Fruit fly (Drosophila melanogaster) whole organism, prepupa: ENCODE data around the gene Cul5.

Experiments
- Blimp-1 ChIP-seq: fragments of 200-800 bp; sonication (Bioruptor generic); optimal IDR thresholded peaks from 3 replicates; lab custom pipeline; 2017; ENCODE audit warnings: missing biosample characterization, missing genetic modification characterization, mild to moderate bottlenecking, moderate library complexity, missing genetic modification reagents
- CG10631 ChIP-seq: fragments of 200-800 bp; sonication (Bioruptor generic); optimal IDR thresholded peaks from 2 replicates; lab custom pipeline; 2016; ENCODE audit warnings: missing biosample characterization, missing genetic modification characterization
- CG10669 ChIP-seq: fragments of 200-800 bp; sonication (Bioruptor generic); optimal IDR thresholded peaks from 3 replicates; lab custom pipeline; 2018; ENCODE audit warnings: missing biosample characterization, mild to moderate bottlenecking, missing genetic modification characterization, moderate library complexity
- CG11294 ChIP-seq: fragments of 200-800 bp; sonication (Bioruptor generic); IDR thresholded peaks from 2 replicates; pipeline ENCODE4 v1.3.6; 2022; ENCODE audit warnings: missing biosample characterization, missing genetic modification characterization
- CG11902 ChIP-seq: fragments of 200-800 bp; sonication (Bioruptor generic); optimal IDR thresholded peaks from 3 replicates; lab custom pipeline; 2016; ENCODE audit warnings: missing biosample characterization, missing genetic modification characterization
- CG15336 ChIP-seq: fragments of 200-800 bp; sonication (Bioruptor generic); IDR thresholded peaks from 2 replicates; pipeline ENCODE4 v1.3.6; 2022; ENCODE audit warnings: missing biosample characterization, missing genetic modification characterization
- CG1621 ChIP-seq: fragments of 200-800 bp; sonication (Bioruptor generic); optimal IDR thresholded peaks from 3 replicates; lab custom pipeline; 2018; ENCODE audit warnings: missing biosample characterization, mild to moderate bottlenecking, missing genetic modification characterization
- CG16779 ChIP-seq: fragments of 200-800 bp; sonication (Bioruptor generic); optimal IDR thresholded peaks from 3 replicates; lab custom pipeline; 2017; ENCODE audit warnings: missing biosample characterization, mild to moderate bottlenecking, missing genetic modification characterization
- CG3032 ChIP-seq: fragments of 200-800 bp; optimal IDR thresholded peaks from 2 replicates; lab custom pipeline; 2019; ENCODE audit warnings: missing biosample characterization, mild to moderate bottlenecking, missing genetic modification characterization, moderate library complexity
- CG32006 ChIP-seq: fragments of 200-800 bp; sonication (Bioruptor generic); optimal IDR thresholded peaks from 3 replicates; lab custom pipeline; 2017; ENCODE audit warnings: missing biosample characterization, mild to moderate bottlenecking, missing genetic modification characterization
- CG3919 ChIP-seq: fragments of 200-800 bp; sonication (Bioruptor generic); optimal IDR thresholded peaks from 3 replicates; lab custom pipeline; 2016; ENCODE audit warnings: missing biosample characterization, missing genetic modification characterization
- CG6163 ChIP-seq: fragments of 200-800 bp; sonication (Bioruptor generic); IDR thresholded peaks from 3 replicates; pipeline ENCODE4 v1.3.6; 2022; ENCODE audit warnings: missing biosample characterization, missing genetic modification characterization
- CG6276 ChIP-seq: fragments of 200-800 bp; sonication (Bioruptor generic); optimal IDR thresholded peaks from 2 replicates; lab custom pipeline; 2017; ENCODE audit warnings: missing biosample characterization, mild to moderate bottlenecking, missing genetic modification characterization
- CG6792 ChIP-seq: fragments of 200-800 bp; sonication (Bioruptor generic); optimal IDR thresholded peaks from 3 replicates; lab custom pipeline; 2016; ENCODE audit warnings: missing biosample characterization, missing genetic modification characterization
- CG6854 ChIP-seq: fragments of 200-800 bp; sonication (Bioruptor generic); optimal IDR thresholded peaks from 2 replicates; lab custom pipeline; 2017; ENCODE audit warnings: missing biosample characterization, mild to moderate bottlenecking, missing genetic modification characterization
- CG7368 ChIP-seq: fragments of 200-800 bp; sonication (Bioruptor generic); optimal IDR thresholded peaks from 3 replicates; lab custom pipeline; 2016; ENCODE audit warnings: missing biosample characterization, missing genetic modification characterization
- CG8319 ChIP-seq: fragments of 200-800 bp; sonication (Bioruptor generic); optimal IDR thresholded peaks from 3 replicates; lab custom pipeline; 2016; ENCODE audit warnings: missing biosample characterization, missing genetic modification characterization
- CG8632 ChIP-seq: fragments of 200-800 bp; sonication (Bioruptor generic); optimal IDR thresholded peaks from 3 replicates; lab custom pipeline; 2016; ENCODE audit warnings: missing biosample characterization, missing genetic modification characterization
- CG9139 ChIP-seq: fragments of 200-800 bp; sonication (Bioruptor generic); optimal IDR thresholded peaks from 3 replicates; lab custom pipeline; 2017; ENCODE audit warnings: missing biosample characterization, mild to moderate bottlenecking, missing genetic modification characterization
- Eip75B ChIP-seq: fragments of 200-800 bp; sonication (Bioruptor generic); optimal IDR thresholded peaks from 3 replicates; lab custom pipeline; 2016; ENCODE audit warnings: missing biosample characterization, missing genetic modification characterization
- Eip78C ChIP-seq: fragments of 200-800 bp; sonication (Bioruptor generic); peaks from one replicate; lab custom pipeline; 2016; ENCODE audit warnings: missing biosample characterization, missing genetic modification characterization
- Eip93F ChIP-seq: fragments of 200-800 bp; sonication (Bioruptor generic); optimal IDR thresholded peaks from 2 replicates; lab custom pipeline; 2016; ENCODE audit warnings: missing biosample characterization, mild to moderate bottlenecking, missing genetic modification characterization
- Ets21C ChIP-seq: fragments of 200-800 bp; sonication (Bioruptor generic); optimal IDR thresholded peaks from 3 replicates; lab custom pipeline; 2016; ENCODE audit warnings: missing biosample characterization, missing genetic modification characterization
- Ets96B ChIP-seq: fragments of 200-800 bp; optimal IDR thresholded peaks from 2 replicates; lab custom pipeline; 2019; ENCODE audit warnings: missing biosample characterization, mild to moderate bottlenecking, missing genetic modification characterization, moderate library complexity
- Hr38 ChIP-seq: sonication (Bioruptor generic); optimal IDR thresholded peaks from 2 replicates; lab custom pipeline; 2016; ENCODE audit warnings: missing biosample characterization, missing genetic modification characterization
- Hr39 ChIP-seq: fragments of 200-800 bp; sonication (Bioruptor generic); optimal IDR thresholded peaks from 2 replicates; lab custom pipeline; 2016; ENCODE audit warnings: missing biosample characterization, missing genetic modification characterization
- Met ChIP-seq: fragments of 200-800 bp; sonication (Bioruptor generic); optimal IDR thresholded peaks from 3 replicates; lab custom pipeline; 2016; ENCODE audit warnings: missing biosample characterization, missing genetic modification characterization
- Smox ChIP-seq: fragments of 200-800 bp; sonication (Bioruptor generic); optimal IDR thresholded peaks from 3 replicates; lab custom pipeline; 2016; ENCODE audit warnings: missing biosample characterization, missing genetic modification characterization
- Sox102F ChIP-seq: fragments of 200-800 bp; sonication (Bioruptor generic); optimal IDR thresholded peaks from 2 replicates; lab custom pipeline; 2016; ENCODE audit warnings: missing biosample characterization, mild to moderate bottlenecking, missing genetic modification characterization
- Sox14 ChIP-seq: fragments of 200-800 bp; sonication (Bioruptor generic); optimal IDR thresholded peaks from 3 replicates; lab custom pipeline; 2016; ENCODE audit warnings: missing biosample characterization, missing genetic modification characterization
- Sox15 ChIP-seq: fragments of 200-800 bp; sonication (Bioruptor generic); optimal IDR thresholded peaks from 3 replicates; lab custom pipeline; 2016; ENCODE audit warnings: missing biosample characterization, missing genetic modification characterization
- achi ChIP-seq: fragments of 200-800 bp; sonication (Bioruptor generic); optimal IDR thresholded peaks from 3 replicates; lab custom pipeline; 2016; ENCODE audit warnings: missing biosample characterization, missing genetic modification characterization
- dac ChIP-seq: fragments of 200-800 bp; sonication (Bioruptor generic); optimal IDR thresholded peaks from 2 replicates; lab custom pipeline; 2017; ENCODE audit warnings: missing biosample characterization, mild to moderate bottlenecking, missing genetic modification characterization
- eg ChIP-seq: fragments of 200-800 bp; sonication (Bioruptor generic); IDR thresholded peaks from 3 replicates; pipeline ENCODE4 v1.3.6; 2022; ENCODE audit warnings: missing biosample characterization, missing genetic modification characterization
- esn ChIP-seq: fragments of 200-800 bp; sonication (Bioruptor generic); optimal IDR thresholded peaks from 2 replicates; lab custom pipeline; 2016; ENCODE audit warnings: missing biosample characterization, mild to moderate bottlenecking, missing genetic modification characterization, moderate library complexity
- fd85E ChIP-seq: fragments of 200-800 bp; sonication (Bioruptor generic); optimal IDR thresholded peaks from 3 replicates; lab custom pipeline; 2016; ENCODE audit warnings: missing biosample characterization, missing genetic modification characterization
- fkh ChIP-seq: fragments of 200-800 bp; sonication (Bioruptor generic); optimal IDR thresholded peaks from 3 replicates; lab custom pipeline; 2017; ENCODE audit warnings: missing biosample characterization, mild to moderate bottlenecking, missing genetic modification characterization, moderate library complexity
- lz ChIP-seq: fragments of 200-800 bp; sonication (Bioruptor generic); optimal IDR thresholded peaks from 3 replicates; lab custom pipeline; 2016; ENCODE audit warnings: missing biosample characterization, missing genetic modification characterization
- net ChIP-seq: fragments of 200-800 bp; sonication (Bioruptor generic); optimal IDR thresholded peaks from 3 replicates; lab custom pipeline; 2016; ENCODE audit warnings: missing biosample characterization, missing genetic modification characterization
- pdm3 ChIP-seq: fragments of 200-800 bp; sonication (Bioruptor generic); optimal IDR thresholded peaks from 3 replicates; lab custom pipeline; 2016; ENCODE audit warnings: missing biosample characterization, missing genetic modification characterization
- salr ChIP-seq, 2 experiments: fragments of 200-800 bp; sonication (Bioruptor generic); optimal IDR thresholded peaks; 3 replicates each; lab custom pipeline; 2016 to 2018; ENCODE audit warnings: missing biosample characterization in 2 of 2, missing genetic modification characterization in 2 of 2, mild to moderate bottlenecking in 1 of 2
- spab ChIP-seq: fragments of 200-800 bp; sonication (Bioruptor generic); optimal IDR thresholded peaks from 2 replicates; lab custom pipeline; 2017; ENCODE audit warnings: missing biosample characterization, mild to moderate bottlenecking, missing genetic modification characterization, missing genetic modification reagents
- ss ChIP-seq, 2 experiments: fragments of 200-800 bp; sonication (Bioruptor generic); optimal IDR thresholded peaks; 2 replicates in 1 of 2; 3 replicates in 1 of 2; lab custom pipeline; 2017 to 2018; ENCODE audit warnings: mild to moderate bottlenecking in 2 of 2, missing biosample characterization in 2 of 2, missing genetic modification characterization in 2 of 2, moderate library complexity in 1 of 2
- svp ChIP-seq: fragments of 200-800 bp; sonication (Bioruptor generic); peaks from one replicate; lab custom pipeline; 2016; ENCODE audit warnings: missing biosample characterization, missing genetic modification characterization
- topi ChIP-seq: fragments of 200-800 bp; sonication (Bioruptor generic); optimal IDR thresholded peaks from 3 replicates; lab custom pipeline; 2016; ENCODE audit warnings: missing biosample characterization, missing genetic modification characterization
- vri ChIP-seq: fragments of 200-800 bp; sonication (Bioruptor generic); optimal IDR thresholded peaks from 3 replicates; lab custom pipeline; 2016; ENCODE audit warnings: missing biosample characterization, mild to moderate bottlenecking, missing genetic modification characterization

Gene Cul5

dm6 chr3R:29038960-29039581 is 23.7 kb downstream of the Cul5 start, which contains the start of the genes Slu7 and Pkc98E (continued):
- TF ChIP-seq CG7368 (peak; percentile 30), net (GFP tag; lab: Kevin White, UChicago) (no peak), Sox102F (peak; percentile 63), CG11902 (GFP tag; lab: Kevin White, UChicago) (peak; percentile 36), CG6276 (no peak), lz (GFP tag; lab: Kevin White, UChicago) (peak; percentile 52), CG3032 (tag; lab: Kevin White, UChicago) (peak; percentile 9), CG10631 (GFP tag; lab: Kevin White, UChicago) (peak; percentile 43), Ets21C (GFP tag; lab: Kevin White, UChicago) (peak; percentile 45), CG3919 (GFP tag; lab: Kevin White, UChicago) (peak; percentile 72), CG6854 (no peak), CG32006 (GFP tag; lab: Kevin White, UChicago) (peak; percentile 1), fkh (GFP tag; lab: Kevin White, UChicago) (peak; percentile 57), CG8319 (GFP tag; lab: Kevin White, UChicago) (no peak), topi (GFP tag; lab: Kevin White, UChicago) (peak; percentile 66), pdm3 (GFP tag; lab: Kevin White, UChicago) (peak; percentile 33), vri (no peak), Ets96B (tag; lab: Kevin White, UChicago) (peak; percentile 7), eg (peak; percentile 50; the same call in 2 of the 3 replicates), CG15336 (no peak), CG16779 (tag; lab: Kevin White, UChicago) (no peak), Hr38 (no peak), Hr39 (GFP tag; lab: Kevin White, UChicago) (peak; percentile 59), esn (GFP tag; lab: Kevin White, UChicago) (peak; percentile 60), Sox14 (GFP tag; lab: Kevin White, UChicago) (peak; percentile 20), CG9139 (GFP tag; lab: Kevin White, UChicago) (no peak), Smox (no peak), ss (GFP tag; optimal IDR thresholded peaks at IDR 0.05; lab: Kevin White, UChicago) (peak in 1 of 2 experiments; percentile 14), Blimp-1 (GFP tag; lab: Kevin White, UChicago) (no peak)

- TF ChIP-seq Ets96B (tag; lab: Kevin White, UChicago) (peak; percentile 68), CG8632 (GFP tag; lab: Kevin White, UChicago) (peak; percentile 79), vri (no peak), Sox14 (GFP tag; lab: Kevin White, UChicago) (peak; percentile 81), CG1621 (tag; lab: Kevin White, UChicago) (peak; percentile 1), CG6163 (GFP tag; lab: Robert Waterston, UW) (peak; percentile 41), topi (GFP tag; lab: Kevin White, UChicago) (peak; percentile 84), CG6792 (peak; percentile 69), spab (peak; percentile 64), salr (GFP tag; optimal IDR thresholded peaks at IDR 0.05; lab: Kevin White, UChicago) (peak in 1 of 2 experiments; percentile 93), Blimp-1 (GFP tag; lab: Kevin White, UChicago) (peak; percentile 53), Eip93F (GFP tag; lab: Kevin White, UChicago) (no peak), fkh (GFP tag; lab: Kevin White, UChicago) (peak; percentile 89), CG10669 (peak; percentile 70), Eip78C (GFP tag; lab: Kevin White, UChicago) (peak; percentile 94), CG11294 (GFP tag; lab: Robert Waterston, UW) (peak; percentile 7; the same call in 1 of the 2 replicates), CG6854 (peak; percentile 41), svp (GFP tag; lab: Kevin White, UChicago) (peak; percentile 89), CG15336 (peak; percentile 35; the same call in 1 of the 2 replicates), fd85E (GFP tag; lab: Kevin White, UChicago) (no peak), Eip75B (peak; percentile 78), Sox102F (no peak), pdm3 (GFP tag; lab: Kevin White, UChicago) (peak; percentile 86), Hr39 (GFP tag; lab: Kevin White, UChicago) (peak; percentile 84), Met (peak; percentile 73), CG7368 (no peak), dac (GFP tag; lab: Kevin White, UChicago) (peak; percentile 47), ss (GFP tag; optimal IDR thresholded peaks at IDR 0.05; lab: Kevin White, UChicago) (no peak), CG6276 (no peak), CG10631 (GFP tag; lab: Kevin White, UChicago) (peak; percentile 86), Sox15 (GFP tag; lab: Kevin White, UChicago) (peak; percentile 90), achi (GFP tag; lab: Kevin White, UChicago) (peak; percentile 74), lz (GFP tag; lab: Kevin White, UChicago) (peak; percentile 88)
These were observed 28.7 kb downstream of the Cul5 start, which contains the start of the genes beta4GalNAcTB and Cpsf100 for dm6 chr3R:29033909-29034629. TSS of gene beta4GalNAcTB (minus strand) at chr3R:29034008. TSS of gene Cpsf100 (plus strand) at chr3R:29034573.
